Fruit fly (Drosophila melanogaster) whole organism, prepupa: Measurements from ENCODE around the gene Sema5c.

Source experiments
- Blimp-1 ChIP-seq: fragments of 200-800 bp; sonication (Bioruptor generic); optimal IDR thresholded peaks from 3 replicates; lab custom pipeline; 2017; ENCODE audit warnings: missing biosample characterization, missing genetic modification characterization, mild to moderate bottlenecking, moderate library complexity, missing genetic modification reagents
- CG10669 ChIP-seq: fragments of 200-800 bp; sonication (Bioruptor generic); optimal IDR thresholded peaks from 3 replicates; lab custom pipeline; 2018; ENCODE audit warnings: missing biosample characterization, mild to moderate bottlenecking, missing genetic modification characterization, moderate library complexity
- CG11294 ChIP-seq: fragments of 200-800 bp; sonication (Bioruptor generic); IDR thresholded peaks from 2 replicates; pipeline ENCODE4 v1.3.6; 2022; ENCODE audit warnings: missing biosample characterization, missing genetic modification characterization
- CG11762 ChIP-seq: fragments of 200-800 bp; sonication (Bioruptor generic); optimal IDR thresholded peaks from 3 replicates; lab custom pipeline; 2016; ENCODE audit warnings: missing biosample characterization, missing genetic modification characterization; ENCODE audit not compliant: insufficient read depth
- CG11902 ChIP-seq: fragments of 200-800 bp; sonication (Bioruptor generic); optimal IDR thresholded peaks from 3 replicates; lab custom pipeline; 2016; ENCODE audit warnings: missing biosample characterization, missing genetic modification characterization
- CG15336 ChIP-seq: fragments of 200-800 bp; sonication (Bioruptor generic); IDR thresholded peaks from 2 replicates; pipeline ENCODE4 v1.3.6; 2022; ENCODE audit warnings: missing biosample characterization, missing genetic modification characterization
- CG1621 ChIP-seq: fragments of 200-800 bp; sonication (Bioruptor generic); optimal IDR thresholded peaks from 3 replicates; lab custom pipeline; 2018; ENCODE audit warnings: missing biosample characterization, mild to moderate bottlenecking, missing genetic modification characterization
- CG16779 ChIP-seq: fragments of 200-800 bp; sonication (Bioruptor generic); optimal IDR thresholded peaks from 3 replicates; lab custom pipeline; 2017; ENCODE audit warnings: missing biosample characterization, mild to moderate bottlenecking, missing genetic modification characterization
- CG3032 ChIP-seq: fragments of 200-800 bp; optimal IDR thresholded peaks from 2 replicates; lab custom pipeline; 2019; ENCODE audit warnings: missing biosample characterization, mild to moderate bottlenecking, missing genetic modification characterization, moderate library complexity
- CG31627 ChIP-seq: fragments of 200-800 bp; sonication (Bioruptor generic); optimal IDR thresholded peaks from 3 replicates; lab custom pipeline; 2016; ENCODE audit warnings: missing biosample characterization, missing genetic modification characterization
- CG32006 ChIP-seq: fragments of 200-800 bp; sonication (Bioruptor generic); optimal IDR thresholded peaks from 3 replicates; lab custom pipeline; 2017; ENCODE audit warnings: missing biosample characterization, mild to moderate bottlenecking, missing genetic modification characterization
- CG34406 ChIP-seq: fragments of 200-800 bp; sonication (Bioruptor generic); optimal IDR thresholded peaks from 3 replicates; lab custom pipeline; 2016; ENCODE audit warnings: missing biosample characterization, missing genetic modification characterization
- CG3919 ChIP-seq: fragments of 200-800 bp; sonication (Bioruptor generic); optimal IDR thresholded peaks from 3 replicates; lab custom pipeline; 2016; ENCODE audit warnings: missing biosample characterization, missing genetic modification characterization
- CG4318 ChIP-seq: fragments of 200-800 bp; sonication (Bioruptor generic); optimal IDR thresholded peaks from 3 replicates; lab custom pipeline; 2017; ENCODE audit warnings: missing biosample characterization, mild to moderate bottlenecking, missing genetic modification characterization
- CG6163 ChIP-seq: fragments of 200-800 bp; sonication (Bioruptor generic); IDR thresholded peaks from 3 replicates; pipeline ENCODE4 v1.3.6; 2022; ENCODE audit warnings: missing biosample characterization, missing genetic modification characterization
- CG6276 ChIP-seq: fragments of 200-800 bp; sonication (Bioruptor generic); optimal IDR thresholded peaks from 2 replicates; lab custom pipeline; 2017; ENCODE audit warnings: missing biosample characterization, mild to moderate bottlenecking, missing genetic modification characterization
- CG6792 ChIP-seq: fragments of 200-800 bp; sonication (Bioruptor generic); optimal IDR thresholded peaks from 3 replicates; lab custom pipeline; 2016; ENCODE audit warnings: missing biosample characterization, missing genetic modification characterization
- CG6808 ChIP-seq: fragments of 200-800 bp; sonication (Bioruptor generic); optimal IDR thresholded peaks from 3 replicates; lab custom pipeline; 2017; ENCODE audit warnings: missing biosample characterization, missing genetic modification characterization, mild to moderate bottlenecking, moderate library complexity, missing genetic modification reagents
- CG6854 ChIP-seq: fragments of 200-800 bp; sonication (Bioruptor generic); optimal IDR thresholded peaks from 2 replicates; lab custom pipeline; 2017; ENCODE audit warnings: missing biosample characterization, mild to moderate bottlenecking, missing genetic modification characterization
- CG7368 ChIP-seq: fragments of 200-800 bp; sonication (Bioruptor generic); optimal IDR thresholded peaks from 3 replicates; lab custom pipeline; 2016; ENCODE audit warnings: missing biosample characterization, missing genetic modification characterization
- CG8119 ChIP-seq: fragments of 200-800 bp; sonication (Bioruptor generic); IDR thresholded peaks from 3 replicates; pipeline ENCODE4 v1.3.6; 2022; ENCODE audit warnings: missing biosample characterization, missing genetic modification characterization
- CG8632 ChIP-seq: fragments of 200-800 bp; sonication (Bioruptor generic); optimal IDR thresholded peaks from 3 replicates; lab custom pipeline; 2016; ENCODE audit warnings: missing biosample characterization, missing genetic modification characterization
- CG9139 ChIP-seq: fragments of 200-800 bp; sonication (Bioruptor generic); optimal IDR thresholded peaks from 3 replicates; lab custom pipeline; 2017; ENCODE audit warnings: missing biosample characterization, mild to moderate bottlenecking, missing genetic modification characterization
- Eip75B ChIP-seq: fragments of 200-800 bp; sonication (Bioruptor generic); optimal IDR thresholded peaks from 3 replicates; lab custom pipeline; 2016; ENCODE audit warnings: missing biosample characterization, missing genetic modification characterization
- Ets21C ChIP-seq: fragments of 200-800 bp; sonication (Bioruptor generic); optimal IDR thresholded peaks from 3 replicates; lab custom pipeline; 2016; ENCODE audit warnings: missing biosample characterization, missing genetic modification characterization
- Hr38 ChIP-seq: sonication (Bioruptor generic); optimal IDR thresholded peaks from 2 replicates; lab custom pipeline; 2016; ENCODE audit warnings: missing biosample characterization, missing genetic modification characterization
- Hr39 ChIP-seq: fragments of 200-800 bp; sonication (Bioruptor generic); optimal IDR thresholded peaks from 2 replicates; lab custom pipeline; 2016; ENCODE audit warnings: missing biosample characterization, missing genetic modification characterization
- Lpt ChIP-seq: fragments of 200-800 bp; sonication (Bioruptor generic); optimal IDR thresholded peaks from 3 replicates; lab custom pipeline; 2016; ENCODE audit warnings: missing biosample characterization, missing genetic modification characterization
- Met ChIP-seq: fragments of 200-800 bp; sonication (Bioruptor generic); optimal IDR thresholded peaks from 3 replicates; lab custom pipeline; 2016; ENCODE audit warnings: missing biosample characterization, missing genetic modification characterization
- OdsH ChIP-seq: fragments of 200-800 bp; sonication (Bioruptor generic); optimal IDR thresholded peaks from 3 replicates; lab custom pipeline; 2016; ENCODE audit warnings: missing biosample characterization, missing genetic modification characterization
- Smox ChIP-seq: fragments of 200-800 bp; sonication (Bioruptor generic); optimal IDR thresholded peaks from 3 replicates; lab custom pipeline; 2016; ENCODE audit warnings: missing biosample characterization, missing genetic modification characterization
- Sox102F ChIP-seq: fragments of 200-800 bp; sonication (Bioruptor generic); optimal IDR thresholded peaks from 2 replicates; lab custom pipeline; 2016; ENCODE audit warnings: missing biosample characterization, mild to moderate bottlenecking, missing genetic modification characterization
- Sox15 ChIP-seq: fragments of 200-800 bp; sonication (Bioruptor generic); optimal IDR thresholded peaks from 3 replicates; lab custom pipeline; 2016; ENCODE audit warnings: missing biosample characterization, missing genetic modification characterization
- achi ChIP-seq: fragments of 200-800 bp; sonication (Bioruptor generic); optimal IDR thresholded peaks from 3 replicates; lab custom pipeline; 2016; ENCODE audit warnings: missing biosample characterization, missing genetic modification characterization
- acj6 ChIP-seq: fragments of 200-800 bp; sonication (Bioruptor generic); optimal IDR thresholded peaks from 3 replicates; lab custom pipeline; 2016; ENCODE audit warnings: missing biosample characterization, missing genetic modification characterization
- cyc ChIP-seq: fragments of 200-800 bp; sonication (Bioruptor generic); optimal IDR thresholded peaks from 3 replicates; lab custom pipeline; 2016; ENCODE audit warnings: missing biosample characterization, missing genetic modification characterization
- dac ChIP-seq: fragments of 200-800 bp; sonication (Bioruptor generic); optimal IDR thresholded peaks from 2 replicates; lab custom pipeline; 2017; ENCODE audit warnings: missing biosample characterization, mild to moderate bottlenecking, missing genetic modification characterization
- dsx ChIP-seq: fragments of 200-800 bp; optimal IDR thresholded peaks from 3 replicates; lab custom pipeline; 2019; ENCODE audit warnings: missing biosample characterization, mild to moderate bottlenecking, missing genetic modification characterization, moderate library complexity; ENCODE audit not compliant: poor library complexity, severe bottlenecking
- esn ChIP-seq: fragments of 200-800 bp; sonication (Bioruptor generic); optimal IDR thresholded peaks from 2 replicates; lab custom pipeline; 2016; ENCODE audit warnings: missing biosample characterization, mild to moderate bottlenecking, missing genetic modification characterization, moderate library complexity
- fd59A ChIP-seq: fragments of 200-800 bp; sonication (Bioruptor generic); optimal IDR thresholded peaks from 2 replicates; lab custom pipeline; 2017; ENCODE audit warnings: missing biosample characterization, mild to moderate bottlenecking, missing genetic modification characterization, missing genetic modification reagents
- fd85E ChIP-seq: fragments of 200-800 bp; sonication (Bioruptor generic); optimal IDR thresholded peaks from 3 replicates; lab custom pipeline; 2016; ENCODE audit warnings: missing biosample characterization, missing genetic modification characterization
- lz ChIP-seq: fragments of 200-800 bp; sonication (Bioruptor generic); optimal IDR thresholded peaks from 3 replicates; lab custom pipeline; 2016; ENCODE audit warnings: missing biosample characterization, missing genetic modification characterization
- net ChIP-seq: fragments of 200-800 bp; sonication (Bioruptor generic); optimal IDR thresholded peaks from 3 replicates; lab custom pipeline; 2016; ENCODE audit warnings: missing biosample characterization, missing genetic modification characterization
- pdm3 ChIP-seq: fragments of 200-800 bp; sonication (Bioruptor generic); optimal IDR thresholded peaks from 3 replicates; lab custom pipeline; 2016; ENCODE audit warnings: missing biosample characterization, missing genetic modification characterization
- ss ChIP-seq, 2 experiments: fragments of 200-800 bp; sonication (Bioruptor generic); optimal IDR thresholded peaks; 2 replicates in 1 of 2; 3 replicates in 1 of 2; lab custom pipeline; 2017 to 2018; ENCODE audit warnings: mild to moderate bottlenecking in 2 of 2, missing biosample characterization in 2 of 2, missing genetic modification characterization in 2 of 2, moderate library complexity in 1 of 2
- svp ChIP-seq: fragments of 200-800 bp; sonication (Bioruptor generic); peaks from one replicate; lab custom pipeline; 2016; ENCODE audit warnings: missing biosample characterization, missing genetic modification characterization
- topi ChIP-seq: fragments of 200-800 bp; sonication (Bioruptor generic); optimal IDR thresholded peaks from 3 replicates; lab custom pipeline; 2016; ENCODE audit warnings: missing biosample characterization, missing genetic modification characterization
- vri ChIP-seq: fragments of 200-800 bp; sonication (Bioruptor generic); optimal IDR thresholded peaks from 3 replicates; lab custom pipeline; 2016; ENCODE audit warnings: missing biosample characterization, mild to moderate bottlenecking, missing genetic modification characterization

Gene Sema5c

DNA sequence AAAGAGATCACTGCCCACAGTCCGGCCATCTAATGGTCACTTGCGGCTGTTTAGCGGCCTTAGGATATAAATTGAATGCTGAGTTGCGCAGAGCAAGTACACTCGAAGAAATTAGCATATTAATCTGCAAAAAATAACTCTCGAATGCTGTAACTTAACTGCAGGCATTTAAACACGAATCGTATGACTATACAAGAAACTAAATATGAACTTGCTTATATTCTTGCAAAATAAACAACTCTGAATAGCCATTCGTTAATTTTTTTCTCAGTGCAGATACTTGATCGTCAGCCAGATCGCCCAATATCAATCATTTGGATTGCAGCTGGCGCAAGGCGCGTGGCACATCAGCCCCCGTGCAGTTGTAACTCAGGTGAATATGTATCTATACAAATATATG lies 8.6 kb downstream of the Sema5c start (continued):
- TF ChIP-seq acj6 (GFP tag; lab: Kevin White, UChicago) (peak; percentile 38), lz (peak; percentile 12), net (no peak), CG8119 (peak; percentile 42; the same call in 1 of the 3 replicates), Hr38 (no peak), Blimp-1 (no peak), CG32006 (GFP tag; lab: Kevin White, UChicago) (peak; percentile 59), OdsH (GFP tag; lab: Kevin White, UChicago) (peak; percentile 37), CG3919 (GFP tag; lab: Kevin White, UChicago) (peak; percentile 30), fd85E (no peak), CG15336 (GFP tag; lab: Robert Waterston, UW) (peak; percentile 83), CG1621 (tag; lab: Kevin White, UChicago) (no peak), CG31627 (peak; percentile 9), cyc (GFP tag; lab: Kevin White, UChicago) (peak; percentile 9), Sox102F (GFP tag; lab: Kevin White, UChicago) (peak; percentile 47), CG4318 (GFP tag; lab: Kevin White, UChicago) (peak; percentile 60), vri (no peak), dsx (GFP tag; lab: Kevin White, UChicago) (no peak), achi (GFP tag; lab: Kevin White, UChicago) (peak; percentile 47), Ets21C (GFP tag; lab: Kevin White, UChicago) (no peak), esn (peak; percentile 30)

dm6 chr3L:12072388-12072787 lies 9.2 kb downstream of the Sema5c start:
- TF ChIP-seq ss (GFP tag; optimal IDR thresholded peaks at IDR 0.05; lab: Kevin White, UChicago) (no peak), CG8632 (no peak), CG10669 (GFP tag; lab: Kevin White, UChicago) (no peak), fd59A (no peak), CG6276 (GFP tag; lab: Kevin White, UChicago) (peak; percentile 67), CG11762 (GFP tag; lab: Kevin White, UChicago) (no peak), Hr39 (GFP tag; lab: Kevin White, UChicago) (no peak), CG7368 (GFP tag; lab: Kevin White, UChicago) (no peak), CG16779 (tag; lab: Kevin White, UChicago) (no peak), svp (GFP tag; lab: Kevin White, UChicago) (peak; percentile 61), CG4318 (GFP tag; lab: Kevin White, UChicago) (peak; percentile 74), CG11294 (peak; percentile 63), acj6 (GFP tag; lab: Kevin White, UChicago) (no peak), Ets21C (GFP tag; lab: Kevin White, UChicago) (no peak), CG31627 (no peak), CG6808 (GFP tag; lab: Kevin White, UChicago) (no peak), net (peak; percentile 17), Lpt (peak; percentile 44), lz (no peak), CG32006 (GFP tag; lab: Kevin White, UChicago) (peak; percentile 83), topi (GFP tag; lab: Kevin White, UChicago) (peak; percentile 27), CG11902 (GFP tag; lab: Kevin White, UChicago) (no peak), fd85E (no peak), CG3919 (GFP tag; lab: Kevin White, UChicago) (peak; percentile 45), CG9139 (GFP tag; lab: Kevin White, UChicago) (no peak), CG34406 (GFP tag; lab: Kevin White, UChicago) (no peak), Eip75B (GFP tag; lab: Kevin White, UChicago) (no peak), OdsH (GFP tag; lab: Kevin White, UChicago) (peak; percentile 38), pdm3 (GFP tag; lab: Kevin White, UChicago) (peak; percentile 41), Hr38 (no peak), CG6854 (GFP tag; lab: Kevin White, UChicago) (no peak), Sox15 (GFP tag; lab: Kevin White, UChicago) (no peak), Met (GFP tag; lab: Kevin White, UChicago) (no peak), CG15336 (GFP tag; lab: Robert Waterston, UW) (peak; percentile 86), CG6163 (peak; percentile 37; the same call in 2 of the 3 replicates), vri (no peak), Blimp-1 (no peak), Sox102F (GFP tag; lab: Kevin White, UChicago) (no peak), dac (peak; percentile 75), cyc (GFP tag; lab: Kevin White, UChicago) (peak; percentile 4), CG1621 (tag; lab: Kevin White, UChicago) (no peak), CG6792 (GFP tag; lab: Kevin White, UChicago) (no peak), Smox (GFP tag; lab: Kevin White, UChicago) (no peak), CG3032 (tag; lab: Kevin White, UChicago) (no peak)
